In genomic region chr3R:9950984-9951383, dm6 we compare ENCODE assay signal across 1 fruit fly cellular context.
TF ChIP-seq lines count a peak whose summit lies in the region.

No protein-coding gene starts in this region.

TF ChIP-seq in whole organism, embryonic, 481 proteins besides CTCF, POLR2A, EP300 and RAD21 (continued from another document):
- TF ChIP-seq hkb (optimal IDR thresholded peaks at IDR 0.05; lab: Kevin White, UChicago) (no peak), hkb (GFP tag; IDR thresholded peaks at IDR 0.05; lab: Robert Waterston, UW) (no peak), Awh (GFP tag; IDR thresholded peaks at IDR 0.05; lab: Robert Waterston, UW) (0 out of 2 replicates have a peak, but pooled peaks have one; percentile 9), NFAT (GFP tag; IDR thresholded peaks at IDR 0.05; lab: Robert Waterston, UW) (no peak), wdn (GFP tag; IDR thresholded peaks at IDR 0.05; lab: Robert Waterston, UW) (no peak), Nf-YA (GFP tag; IDR thresholded peaks at IDR 0.05; lab: Robert Waterston, UW) (no peak), Dip2 (GFP tag; IDR thresholded peaks at IDR 0.05; lab: Robert Waterston, UW) (0 out of 2 replicates have a peak, but pooled peaks have one; percentile 26), Ada2b (GFP tag; IDR thresholded peaks at IDR 0.05; lab: Robert Waterston, UW) (no peak), mld (GFP tag; IDR thresholded peaks at IDR 0.05; lab: Robert Waterston, UW; ENCODE audit: partially characterized antibody) (0 out of 3 replicates have a peak, but pooled peaks have one; percentile 14), CG18764 (GFP tag; optimal IDR thresholded peaks at IDR 0.05; lab: Kevin White, UChicago) (no peak), CHES-1-like (GFP tag; optimal IDR thresholded peaks at IDR 0.05; lab: Kevin White, UChicago) (no peak), tup (GFP tag; optimal IDR thresholded peaks at IDR 0.05; lab: Kevin White, UChicago) (no peak), Vsx1 (GFP tag; optimal IDR thresholded peaks at IDR 0.05; lab: Kevin White, UChicago) (no peak), CG30431 (GFP tag; optimal IDR thresholded peaks at IDR 0.05; lab: Kevin White, UChicago) (no peak), CG10366 (GFP tag; IDR thresholded peaks at IDR 0.05; lab: Robert Waterston, UW) (no peak), tin (GFP tag; optimal IDR thresholded peaks at IDR 0.05; lab: Kevin White, UChicago) (no peak), CG17385 (GFP tag; optimal IDR thresholded peaks at IDR 0.05; lab: Kevin White, UChicago) (no peak), lilli (GFP tag; optimal IDR thresholded peaks at IDR 0.05; lab: Kevin White, UChicago) (no peak), Dll (GFP tag; IDR thresholded peaks at IDR 0.05; lab: Robert Waterston, UW; ENCODE audit: partially characterized antibody) (no peak), chm (GFP tag; IDR thresholded peaks at IDR 0.05; lab: Robert Waterston, UW) (no peak), kah (GFP tag; optimal IDR thresholded peaks at IDR 0.05; lab: Kevin White, UChicago) (no peak), sc (optimal IDR thresholded peaks at IDR 0.05; lab: Kevin White, UChicago) (no peak), sc (GFP tag; optimal IDR thresholded peaks at IDR 0.05; lab: Kevin White, UChicago) (no peak), Atf-2 (GFP tag; optimal IDR thresholded peaks at IDR 0.05; lab: Kevin White, UChicago) (no peak), Drgx (GFP tag; IDR thresholded peaks at IDR 0.05; lab: Robert Waterston, UW) (no peak)
TF ChIP-seq in whole organism, embryonic: peak in this region for 6.
